Fruit fly (Drosophila melanogaster): Measurements from ENCODE around the gene CG43349.

The CG43349 gene

dm6 chr2L:1183799-1184198 lies 16.2 kb upstream of the CG43349 start, which contains the start of the genes CG5126 and Tgt (continued):
- no peak for TF ChIP-seq crol (GFP tag; IDR thresholded peaks at IDR 0.05)
- peak; percentile 70 for TF ChIP-seq E2f2 (GFP tag; IDR thresholded peaks at IDR 0.05)
- no peak for TF ChIP-seq hkb (optimal IDR thresholded peaks at IDR 0.05)
- TF ChIP-seq hkb (GFP tag; IDR thresholded peaks at IDR 0.05): no peak
- TF ChIP-seq pb (GFP tag; optimal IDR thresholded peaks at IDR 0.05): no peak
- no peak for TF ChIP-seq Spps (tag; optimal IDR thresholded peaks at IDR 0.05)
- TF ChIP-seq CG17186 (GFP tag; optimal IDR thresholded peaks at IDR 0.05): peak; percentile 45
- no peak for TF ChIP-seq Sry-β (GFP tag; optimal IDR thresholded peaks at IDR 0.05)
- peak; percentile 31 for TF ChIP-seq stwl (tag; optimal IDR thresholded peaks at IDR 0.05)
- peak; percentile 68 for TF ChIP-seq CG2116 (GFP tag; optimal IDR thresholded peaks at IDR 0.05)
- TF ChIP-seq ab (GFP tag; optimal IDR thresholded peaks at IDR 0.05): no peak
- TF ChIP-seq dpn (GFP tag; optimal IDR thresholded peaks at IDR 0.05): no peak
- no peak for TF ChIP-seq B-H2 (GFP tag; optimal IDR thresholded peaks at IDR 0.05)
- peak; percentile 56; the same call in 1 of the 3 replicates for TF ChIP-seq CG6791 (GFP tag; IDR thresholded peaks at IDR 0.05; ENCODE audit: partially characterized antibody)
- TF ChIP-seq Hr39 (optimal IDR thresholded peaks at IDR 0.05): no peak
- TF ChIP-seq gcm (GFP tag; optimal IDR thresholded peaks at IDR 0.05): no peak
- TF ChIP-seq sc (optimal IDR thresholded peaks at IDR 0.05): no peak
- no peak for TF ChIP-seq sc (GFP tag; optimal IDR thresholded peaks at IDR 0.05)
- TF ChIP-seq jigr1 (GFP tag; IDR thresholded peaks at IDR 0.05): no peak
- peak; percentile 63 for TF ChIP-seq ftz-f1 (GFP tag; optimal IDR thresholded peaks at IDR 0.05)
- peak; percentile 54 for TF ChIP-seq Sry-δ (GFP tag; optimal IDR thresholded peaks at IDR 0.05)
- TF ChIP-seq zfh2 (GFP tag; optimal IDR thresholded peaks at IDR 0.05): no peak
- no peak for TF ChIP-seq CG18011 (GFP tag; optimal IDR thresholded peaks at IDR 0.05)
- TF ChIP-seq CG15601 (tag; optimal IDR thresholded peaks at IDR 0.05): no peak
- TF ChIP-seq MESR4 (GFP tag; optimal IDR thresholded peaks at IDR 0.05): peak; percentile 55
- no peak for TF ChIP-seq CG31441 (GFP tag; IDR thresholded peaks at IDR 0.05)
- TF ChIP-seq tio (GFP tag; optimal IDR thresholded peaks at IDR 0.05): no peak
- peak; percentile 5; the same call in 1 of the 2 replicates for TF ChIP-seq ato (GFP tag; IDR thresholded peaks at IDR 0.05; ENCODE audit: partially characterized antibody)
- peak; percentile 43; the same call in 2 of the 3 replicates for TF ChIP-seq knrl (GFP tag; IDR thresholded peaks at IDR 0.05; ENCODE audit: partially characterized antibody)
- 0 out of 2 replicates have a peak, but pooled peaks have one; percentile 18 for TF ChIP-seq Oaz (GFP tag; IDR thresholded peaks at IDR 0.05)

DNA sequence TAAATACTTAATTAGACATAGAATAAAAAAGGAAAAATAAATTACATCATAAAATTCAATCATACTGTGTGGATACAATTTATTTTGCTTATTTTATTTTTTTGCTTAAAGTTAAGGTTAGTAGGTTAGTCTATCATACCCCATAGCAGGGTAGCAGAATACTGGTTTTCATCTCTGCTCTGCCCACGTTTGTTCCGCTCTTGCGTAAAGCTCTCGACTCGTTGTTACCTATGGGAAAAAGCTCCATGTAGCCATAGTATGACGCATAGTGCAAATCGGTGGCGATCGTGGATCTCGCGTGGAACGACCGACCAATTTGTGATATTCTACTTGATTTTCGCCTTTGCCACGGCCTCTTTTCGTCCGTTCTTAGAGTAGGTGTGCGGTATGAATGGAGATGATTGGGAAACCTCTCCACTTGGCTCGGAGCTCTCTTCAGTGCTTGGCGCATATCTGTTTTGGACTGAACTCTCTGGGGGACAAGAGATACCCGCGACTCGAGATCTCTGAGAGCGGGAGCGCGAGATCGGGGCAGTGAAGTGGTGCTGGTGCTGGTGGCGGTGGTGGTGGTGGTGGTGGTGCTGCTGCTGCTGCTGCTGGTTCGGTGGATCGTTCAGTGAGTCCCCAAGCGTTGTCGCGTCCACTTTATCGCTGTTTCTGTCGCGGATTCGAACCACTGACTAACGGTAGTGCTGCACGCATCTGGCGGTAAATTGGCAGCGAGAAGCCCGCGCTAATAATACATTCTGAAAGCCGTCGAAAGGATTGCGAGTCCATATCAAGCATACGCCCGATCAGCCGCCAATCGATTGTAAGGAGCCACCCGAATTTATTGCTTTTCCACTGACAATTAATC lies 14.1 kb upstream of the CG43349 start, which contains the start of gene CG5001:
Gene CG5001, plus strand, starts transcription at position 116 of the 856 bp plus-strand sequence.
- TF ChIP-seq pros (GFP tag; optimal IDR thresholded peaks at IDR 0.05) (no peak), CG31388 (GFP tag; optimal IDR thresholded peaks at IDR 0.05) (peak; percentile 70), al (GFP tag; IDR thresholded peaks at IDR 0.05) (peak; percentile 82), Rx (GFP tag; IDR thresholded peaks at IDR 0.05) (no peak), NC2α (GFP tag; optimal IDR thresholded peaks at IDR 0.05) (no peak), CG12236 (GFP tag; optimal IDR thresholded peaks at IDR 0.05) (peak; percentile 27), Hand (GFP tag; optimal IDR thresholded peaks at IDR 0.05) (peak; percentile 57), row (GFP tag; IDR thresholded peaks at IDR 0.05) (peak; percentile 95), bab2 (GFP tag; optimal IDR thresholded peaks at IDR 0.05) (peak; percentile 71), CG3995 (GFP tag; optimal IDR thresholded peaks at IDR 0.05) (peak; percentile 30), CG12299 (tag; optimal IDR thresholded peaks at IDR 0.05) (peak; percentile 81), dan (GFP tag; IDR thresholded peaks at IDR 0.05) (no peak), tap (tag; optimal IDR thresholded peaks at IDR 0.05) (peak; percentile 91), salm (tag; optimal IDR thresholded peaks at IDR 0.05) (peak; percentile 74), stwl (tag; optimal IDR thresholded peaks at IDR 0.05) (peak; percentile 23), Tbp (GFP tag; optimal IDR thresholded peaks at IDR 0.05) (no peak), lab (GFP tag; optimal IDR thresholded peaks at IDR 0.05) (peak; percentile 94), dpn (GFP tag; optimal IDR thresholded peaks at IDR 0.05) (peak; percentile 77 to 86), insv (GFP tag; optimal IDR thresholded peaks at IDR 0.05) (peak in 1 of 2 experiments; percentile 7), Hr3 (GFP tag; optimal IDR thresholded peaks at IDR 0.05) (peak; percentile 82), CG12104 (GFP tag; optimal IDR thresholded peaks at IDR 0.05) (peak; percentile 64), tll (GFP tag; optimal IDR thresholded peaks at IDR 0.05) (no peak), pum (GFP tag; optimal IDR thresholded peaks at IDR 0.05) (peak; percentile 62)

All from whole organism, embryonic.